Fruit fly (Drosophila melanogaster) whole organism, adult: ENCODE measurements around the gene Mes2.

Experiments used
- CG11617 ChIP-seq: fragments of 200-800 bp; sonication (Bioruptor generic); optimal IDR thresholded peaks from 2 replicates; lab custom pipeline; 2017; ENCODE audit warnings: mild to moderate bottlenecking, missing biosample characterization, missing genetic modification reagents, missing genetic modification characterization
- CG12768 ChIP-seq: fragments of 200-800 bp; sonication (Bioruptor generic); optimal IDR thresholded peaks from 2 replicates; lab custom pipeline; 2017; ENCODE audit warnings: missing biosample characterization, missing genetic modification characterization, mild to moderate bottlenecking, moderate library complexity, missing genetic modification reagents
- CG1620 ChIP-seq: fragments of 200-800 bp; sonication (Bioruptor generic); optimal IDR thresholded peaks from 2 replicates; lab custom pipeline; 2016; ENCODE audit warnings: missing biosample characterization, missing genetic modification characterization
- CG33017 ChIP-seq: fragments of 200-800 bp; sonication (Bioruptor generic); optimal IDR thresholded peaks from 2 replicates; lab custom pipeline; 2018; ENCODE audit warnings: missing biosample characterization, mild to moderate bottlenecking, missing genetic modification characterization, moderate library complexity
- CG5204 ChIP-seq: fragments of 200-800 bp; sonication (Bioruptor generic); optimal IDR thresholded peaks from 2 replicates; lab custom pipeline; 2016; ENCODE audit warnings: missing biosample characterization, missing genetic modification characterization
- CG7045 ChIP-seq: fragments of 200-800 bp; sonication (Bioruptor generic); optimal IDR thresholded peaks from 2 replicates; lab custom pipeline; 2017; ENCODE audit warnings: missing biosample characterization, mild to moderate bottlenecking, missing genetic modification characterization
- CG7101 ChIP-seq: fragments of 200-800 bp; sonication (Bioruptor generic); optimal IDR thresholded peaks from 2 replicates; lab custom pipeline; 2018; ENCODE audit warnings: missing biosample characterization, mild to moderate bottlenecking, missing genetic modification characterization, moderate library complexity
- Hr96 ChIP-seq: fragments of 200-800 bp; sonication (Bioruptor generic); optimal IDR thresholded peaks from 2 replicates; lab custom pipeline; 2016; ENCODE audit warnings: missing biosample characterization, missing genetic modification characterization
- Mnt ChIP-seq: fragments of 200-800 bp; sonication (Bioruptor generic); optimal IDR thresholded peaks from 2 replicates; lab custom pipeline; 2016; ENCODE audit warnings: missing biosample characterization, mild to moderate bottlenecking, missing genetic modification characterization
- bab1 ChIP-seq: fragments of 200-800 bp; sonication (Bioruptor generic); optimal IDR thresholded peaks from 3 replicates; lab custom pipeline; 2019; ENCODE audit warnings: missing biosample characterization, mild to moderate bottlenecking, missing genetic modification characterization, moderate library complexity
- cic ChIP-seq: fragments of 200-800 bp; sonication (Bioruptor generic); optimal IDR thresholded peaks from 2 replicates; lab custom pipeline; 2017; ENCODE audit warnings: missing biosample characterization, mild to moderate bottlenecking, missing genetic modification characterization, moderate library complexity
- cnc ChIP-seq, 2 experiments: fragments of >200 bp; optimal IDR thresholded peaks; 2 replicates each; lab custom pipeline; 2017
- kay ChIP-seq: fragments of 200-800 bp; sonication (Bioruptor generic); peaks from one replicate; lab custom pipeline; 2016; ENCODE audit warnings: missing biosample characterization, missing genetic modification characterization, borderline replicate concordance
- toe ChIP-seq: fragments of 200-800 bp; sonication (Bioruptor generic); optimal IDR thresholded peaks from 2 replicates; lab custom pipeline; 2016; ENCODE audit warnings: missing biosample characterization, missing genetic modification characterization

dm6 chr3L:22982040-22982439 lies 36.6 kb downstream of the Mes2 start:
- TF ChIP-seq kay (GFP tag; lab: Kevin White, UChicago) (no peak), Hr96 (no peak), CG11617 (GFP tag; lab: Kevin White, UChicago) (no peak), cnc (optimal IDR thresholded peaks at IDR 0.05; lab: Kevin White, UChicago) (no peak), Mnt (no peak), CG33017 (tag; lab: Kevin White, UChicago) (no peak), CG12768 (GFP tag; lab: Kevin White, UChicago) (no peak), bab1 (GFP tag; lab: Kevin White, UChicago) (no peak), toe (GFP tag; lab: Kevin White, UChicago) (no peak), CG7101 (no peak), CG1620 (GFP tag; lab: Kevin White, UChicago) (no peak), cic (GFP tag; lab: Kevin White, UChicago) (no peak), CG5204 (GFP tag; lab: Kevin White, UChicago) (no peak), CG7045 (GFP tag; lab: Kevin White, UChicago) (no peak)
